Worm (Caenorhabditis elegans): Measurements from ENCODE around the gene F17C11.22.

Gene F17C11.22

ce11 chrV:10940571-10940991, 29.4 kb downstream of the F17C11.22 start (continued):
- TF ChIP-seq ceh-63 (GFP tag; optimal IDR thresholded peaks at IDR 0.05), result no peak
- TF ChIP-seq swsn-7 (tag; optimal IDR thresholded peaks at IDR 0.05), result peak; percentile 41
- no peak for TF ChIP-seq egl-27 (tag; optimal IDR thresholded peaks at IDR 0.05)
- peak; percentile 93 for TF ChIP-seq blmp-1 (tag; optimal IDR thresholded peaks at IDR 0.05)
- no peak for TF ChIP-seq vab-15 (tag; optimal IDR thresholded peaks at IDR 0.05)
- peak; percentile 16 for TF ChIP-seq pqm-1 (tag; optimal IDR thresholded peaks at IDR 0.05)
- TF ChIP-seq snu-23 (GFP tag; optimal IDR thresholded peaks at IDR 0.05), result peak; percentile 78
- no peak for TF ChIP-seq unc-86 (tag; optimal IDR thresholded peaks at IDR 0.05)
- TF ChIP-seq nhr-71 (tag; optimal IDR thresholded peaks at IDR 0.05), result peak; percentile 83
- TF ChIP-seq nhr-47 (tag; optimal IDR thresholded peaks at IDR 0.05), result peak; percentile 57
- TF ChIP-seq fkh-10 (GFP tag; optimal IDR thresholded peaks at IDR 0.05), result peak; percentile 18
- peak; percentile 66 for TF ChIP-seq nhr-19 (GFP tag; conservative IDR thresholded peaks at IDR 0.05)
- TF ChIP-seq nhr-20 (tag; optimal IDR thresholded peaks at IDR 0.05), result peak; percentile 73
- peak; percentile 50 for TF ChIP-seq nhr-90 (tag; optimal IDR thresholded peaks at IDR 0.05; ENCODE audit: poor library complexity)
- no peak for TF ChIP-seq isw-1 (GFP tag; IDR thresholded peaks at IDR 0.05)
- TF ChIP-seq ceh-88 (GFP tag; IDR thresholded peaks at IDR 0.05), result no peak
- TF ChIP-seq dpl-1 (GFP tag; optimal IDR thresholded peaks at IDR 0.05), result peak; percentile 4 to 32 (median 30)
- no peak for TF ChIP-seq nhr-237 (tag; optimal IDR thresholded peaks at IDR 0.05)
- no peak for TF ChIP-seq mef-2 (tag; optimal IDR thresholded peaks at IDR 0.05)
- TF ChIP-seq F16B12.6 (tag; optimal IDR thresholded peaks at IDR 0.05), result no peak
- peak; percentile 24 for TF ChIP-seq tbx-2 (tag; optimal IDR thresholded peaks at IDR 0.05)
- no peak for TF ChIP-seq zag-1 (tag; optimal IDR thresholded peaks at IDR 0.05)
- no peak for TF ChIP-seq aha-1 (tag; optimal IDR thresholded peaks at IDR 0.05)
- TF ChIP-seq efl-1 (optimal IDR thresholded peaks at IDR 0.05), result peak; percentile 38 to 67
- TF ChIP-seq efl-1 (GFP tag; optimal IDR thresholded peaks at IDR 0.05 in 1 of 2), result no peak
- no peak for TF ChIP-seq nhr-11 (tag; optimal IDR thresholded peaks at IDR 0.05)
- TF ChIP-seq pag-3 (tag; optimal IDR thresholded peaks at IDR 0.05; ENCODE audit: borderline replicate concordance, insufficient read depth), result no peak
- TF ChIP-seq grh-1 (GFP tag; IDR thresholded peaks at IDR 0.05), result no peak
- no peak for TF ChIP-seq lin-13 (GFP tag; optimal IDR thresholded peaks at IDR 0.05)
- TF ChIP-seq xbp-1 (tag; optimal IDR thresholded peaks at IDR 0.05), result peak; percentile 24
- no peak for TF ChIP-seq fkh-4 (tag; optimal IDR thresholded peaks at IDR 0.05; ENCODE audit: borderline replicate concordance)
- peak; percentile 11 for TF ChIP-seq dsc-1 (tag; optimal IDR thresholded peaks at IDR 0.05)
- no peak for TF ChIP-seq lin-15B (tag; optimal IDR thresholded peaks at IDR 0.05)
- no peak for TF ChIP-seq unc-98 (GFP tag; IDR thresholded peaks at IDR 0.05)
- TF ChIP-seq nhr-12 (tag; optimal IDR thresholded peaks at IDR 0.05), result no peak
- TF ChIP-seq lin-39 (tag; optimal IDR thresholded peaks at IDR 0.05), result no peak
- no peak for TF ChIP-seq unc-62 (GFP tag; optimal IDR thresholded peaks at IDR 0.05)
- TF ChIP-seq nhr-76 (tag; optimal IDR thresholded peaks at IDR 0.05), result no peak
- TF ChIP-seq ztf-11 (tag; optimal IDR thresholded peaks at IDR 0.05), result no peak
- no peak for TF ChIP-seq alr-1 (tag; optimal IDR thresholded peaks at IDR 0.05; ENCODE audit: borderline replicate concordance)
- TF ChIP-seq rnt-1 (tag; optimal IDR thresholded peaks at IDR 0.05), result peak; percentile 60
- no peak for TF ChIP-seq hlh-17 (GFP tag; optimal IDR thresholded peaks at IDR 0.05; ENCODE audit: borderline replicate concordance)
- no peak for TF ChIP-seq unc-130 (tag; optimal IDR thresholded peaks at IDR 0.05)
- TF ChIP-seq nhr-77 (tag; optimal IDR thresholded peaks at IDR 0.05), result peak; percentile 79
- peak; percentile 62 for TF ChIP-seq jun-1 (tag; optimal IDR thresholded peaks at IDR 0.05)
- peak in 1 of 2 experiments; percentile 53 for TF ChIP-seq mdl-1 (tag; optimal IDR thresholded peaks at IDR 0.05)
- no peak for TF ChIP-seq sptf-1 (tag; optimal IDR thresholded peaks at IDR 0.05)
- no peak for TF ChIP-seq irx-1 (tag; optimal IDR thresholded peaks at IDR 0.05)
- peak; percentile 85 for TF ChIP-seq lin-14 (GFP tag; optimal IDR thresholded peaks at IDR 0.05)
- TF ChIP-seq ceh-82 (tag; optimal IDR thresholded peaks at IDR 0.05), result peak in 2 of 3 experiments; percentile 13 to 58
- no peak for TF ChIP-seq nhr-28 (tag; optimal IDR thresholded peaks at IDR 0.05)

Measured in whole organism, L1 larva.